Fruit fly (Drosophila melanogaster) whole organism, embryonic: Measurements from ENCODE around the gene na.

ENCODE experiments used
- ATbp ChIP-seq: fragments of 200-800 bp; sonication (Bioruptor generic); optimal IDR thresholded peaks from 2 replicates; lab custom pipeline; 2017; ENCODE audit warnings: missing biosample characterization, mild to moderate bottlenecking, missing genetic modification characterization, missing genetic modification reagents
- Antp ChIP-seq: fragments of 200-800 bp; sonication (Bioruptor generic); optimal IDR thresholded peaks from 3 replicates; lab custom pipeline; 2016; ENCODE audit warnings: missing biosample characterization, missing genetic modification characterization
- Bteb2 ChIP-seq: fragments of 200-800 bp; sonication (Bioruptor generic); optimal IDR thresholded peaks from 2 replicates; lab custom pipeline; 2016; ENCODE audit warnings: missing biosample characterization, missing genetic modification characterization
- CG1024 ChIP-seq: fragments of 200-800 bp; sonication (Bioruptor generic); IDR thresholded peaks from 2 replicates; pipeline ENCODE4 v1.3.6; 2022; ENCODE audit warnings: missing biosample characterization, missing genetic modification characterization
- CG11504 ChIP-seq: fragments of 200-800 bp; sonication (Bioruptor generic); optimal IDR thresholded peaks from 3 replicates; lab custom pipeline; 2019; ENCODE audit warnings: missing biosample characterization, mild to moderate bottlenecking, missing genetic modification characterization, moderate library complexity
- CG12236 ChIP-seq: fragments of 200-800 bp; sonication (Bioruptor generic); optimal IDR thresholded peaks from 2 replicates; lab custom pipeline; 2016; ENCODE audit warnings: missing biosample characterization, missing genetic modification characterization
- CG17359 ChIP-seq: fragments of 200-800 bp; sonication (Bioruptor generic); optimal IDR thresholded peaks from 3 replicates; lab custom pipeline; 2018; ENCODE audit warnings: missing biosample characterization, mild to moderate bottlenecking, missing genetic modification characterization, moderate library complexity
- CG17612 ChIP-seq: fragments of 200-800 bp; sonication (Bioruptor generic); IDR thresholded peaks from 2 replicates; pipeline ENCODE4 v1.3.6; 2022; ENCODE audit warnings: missing biosample characterization, missing genetic modification characterization
- CG18262 ChIP-seq: fragments of 200-800 bp; optimal IDR thresholded peaks from 3 replicates; lab custom pipeline; 2019; ENCODE audit warnings: missing biosample characterization, mild to moderate bottlenecking, missing genetic modification characterization, moderate library complexity
- CG18619 ChIP-seq: fragments of 200-800 bp; sonication (Bioruptor generic); optimal IDR thresholded peaks from 3 replicates; lab custom pipeline; 2017; ENCODE audit warnings: missing biosample characterization, mild to moderate bottlenecking, missing genetic modification characterization
- CG18764 ChIP-seq: fragments of 200-800 bp; sonication (Bioruptor generic); optimal IDR thresholded peaks from 3 replicates; lab custom pipeline; 2016; ENCODE audit warnings: missing biosample characterization, missing genetic modification characterization
- CG4617 ChIP-seq: fragments of 200-800 bp; sonication (Bioruptor generic); optimal IDR thresholded peaks from 3 replicates; lab custom pipeline; 2016; ENCODE audit warnings: missing biosample characterization, missing genetic modification characterization, borderline replicate concordance
- CG4854 ChIP-seq: fragments of 200-800 bp; sonication (Bioruptor generic); optimal IDR thresholded peaks from 2 replicates; lab custom pipeline; 2016; ENCODE audit warnings: missing biosample characterization, missing genetic modification characterization, inconsistent platforms
- CG5180 ChIP-seq: fragments of 200-800 bp; sonication (Bioruptor generic); optimal IDR thresholded peaks from 3 replicates; lab custom pipeline; 2017; ENCODE audit warnings: missing biosample characterization, missing genetic modification characterization, mild to moderate bottlenecking, moderate library complexity, missing genetic modification reagents
- CG6683 ChIP-seq: fragments of 200-800 bp; sonication (Bioruptor generic); optimal IDR thresholded peaks from 2 replicates; lab custom pipeline; 2017; ENCODE audit warnings: missing biosample characterization, mild to moderate bottlenecking, missing genetic modification characterization, missing genetic modification reagents
- CG6791 ChIP-seq: fragments of 200-800 bp; sonication (Bioruptor generic); IDR thresholded peaks from 3 replicates; pipeline ENCODE4 v1.3.6; 2022; ENCODE audit warnings: missing biosample characterization, missing genetic modification characterization; ENCODE audit not compliant: partially characterized antibody
- CG7786 ChIP-seq: fragments of 200-800 bp; sonication (Bioruptor generic); optimal IDR thresholded peaks from 2 replicates; lab custom pipeline; 2016; ENCODE audit warnings: missing biosample characterization, missing genetic modification characterization
- CG8765 ChIP-seq: fragments of 200-800 bp; sonication (Bioruptor generic); IDR thresholded peaks from 2 replicates; pipeline ENCODE4 v1.3.6; 2022; ENCODE audit warnings: missing biosample characterization, missing genetic modification characterization
- CG9797 ChIP-seq: fragments of 200-800 bp; sonication (Bioruptor generic); optimal IDR thresholded peaks from 3 replicates; lab custom pipeline; 2018; ENCODE audit warnings: missing biosample characterization, mild to moderate bottlenecking, missing genetic modification characterization
- Camta ChIP-seq: fragments of 200-800 bp; sonication (Bioruptor generic); optimal IDR thresholded peaks from 2 replicates; lab custom pipeline; 2016; ENCODE audit warnings: missing biosample characterization, missing genetic modification characterization
- Chrac-16 ChIP-seq: fragments of 200-800 bp; sonication (Bioruptor generic); optimal IDR thresholded peaks from 3 replicates; lab custom pipeline; 2016; ENCODE audit warnings: missing biosample characterization, missing genetic modification characterization
- HmgZ ChIP-seq: fragments of 200-800 bp; sonication (Bioruptor generic); optimal IDR thresholded peaks from 2 replicates; lab custom pipeline; 2018; ENCODE audit warnings: missing biosample characterization, mild to moderate bottlenecking, missing genetic modification characterization
- Hr51 ChIP-seq, 2 experiments: fragments of 200-800 bp; sonication (Bioruptor generic); optimal IDR thresholded peaks; 2 replicates in 1 of 2; 3 replicates in 1 of 2; lab custom pipeline; 2016 to 2018; ENCODE audit warnings: missing biosample characterization in 2 of 2, missing genetic modification characterization in 2 of 2, mild to moderate bottlenecking in 1 of 2, moderate library complexity in 1 of 2
- MBD-R2 ChIP-seq: fragments of 200-800 bp; sonication (Bioruptor generic); IDR thresholded peaks from 2 replicates; pipeline ENCODE4 v1.3.6; 2022; ENCODE audit warnings: missing biosample characterization, missing genetic modification characterization
- Max ChIP-seq: fragments of 200-800 bp; sonication (Bioruptor generic); optimal IDR thresholded peaks from 2 replicates; lab custom pipeline; 2016; ENCODE audit warnings: missing biosample characterization, mild to moderate bottlenecking, missing genetic modification characterization
- Pdp1 ChIP-seq, 2 experiments: fragments of 200-800 bp; sonication (Bioruptor generic); optimal IDR thresholded peaks; 3 replicates each; lab custom pipeline; 2016; ENCODE audit warnings: missing biosample characterization in 2 of 2, missing genetic modification characterization in 2 of 2, mild to moderate bottlenecking in 1 of 2, moderate library complexity in 1 of 2
- Poxn ChIP-seq: fragments of 200-800 bp; sonication (Bioruptor generic); IDR thresholded peaks from 2 replicates; pipeline ENCODE4 v1.3.6; 2022; ENCODE audit warnings: missing biosample characterization, missing genetic modification characterization
- Ptx1 ChIP-seq: fragments of 200-800 bp; sonication (Bioruptor generic); IDR thresholded peaks from 2 replicates; pipeline ENCODE4 v1.3.6; 2022; ENCODE audit warnings: missing biosample characterization, missing genetic modification characterization
- Scr ChIP-seq: fragments of 200-800 bp; sonication (Bioruptor generic); IDR thresholded peaks from 2 replicates; pipeline ENCODE4 v1.3.6; 2022; ENCODE audit warnings: missing biosample characterization, missing genetic modification characterization; ENCODE audit not compliant: partially characterized antibody
- Side ChIP-seq: fragments of 200-800 bp; sonication (Bioruptor generic); optimal IDR thresholded peaks from 2 replicates; lab custom pipeline; 2016; ENCODE audit warnings: missing biosample characterization, missing genetic modification characterization
- Spps ChIP-seq: fragments of 200-800 bp; sonication (Bioruptor generic); optimal IDR thresholded peaks from 2 replicates; lab custom pipeline; 2018; ENCODE audit warnings: missing biosample characterization, mild to moderate bottlenecking, missing genetic modification characterization
- Usf ChIP-seq: fragments of 200-800 bp; sonication (Bioruptor generic); optimal IDR thresholded peaks from 2 replicates; lab custom pipeline; 2017; ENCODE audit warnings: missing genotype, missing biosample characterization, missing genetic modification characterization
- ara ChIP-seq: fragments of 200-800 bp; sonication (Bioruptor generic); IDR thresholded peaks from 2 replicates; pipeline ENCODE4 v1.3.6; 2022; ENCODE audit warnings: missing biosample characterization, missing genetic modification characterization
- bigmax ChIP-seq: fragments of 200-800 bp; sonication (Bioruptor generic); optimal IDR thresholded peaks from 2 replicates; lab custom pipeline; 2018; ENCODE audit warnings: missing biosample characterization, mild to moderate bottlenecking, missing genetic modification characterization
- chm ChIP-seq: fragments of 200-800 bp; sonication (Bioruptor generic); IDR thresholded peaks from 2 replicates; pipeline ENCODE4 v1.3.6; 2022; ENCODE audit warnings: missing biosample characterization, missing genetic modification characterization
- dm ChIP-seq: fragments of 200-800 bp; sonication (Bioruptor generic); optimal IDR thresholded peaks from 3 replicates; lab custom pipeline; 2016; ENCODE audit warnings: missing biosample characterization, missing genetic modification characterization
- dmrt99B ChIP-seq: fragments of 200-800 bp; sonication (Bioruptor generic); optimal IDR thresholded peaks from 2 replicates; lab custom pipeline; 2018; ENCODE audit warnings: missing biosample characterization, mild to moderate bottlenecking, missing genetic modification characterization, moderate library complexity
- exex ChIP-seq: fragments of 200-800 bp; sonication (Bioruptor generic); optimal IDR thresholded peaks from 4 replicates; lab custom pipeline; 2018; ENCODE audit warnings: missing biosample characterization, mild to moderate bottlenecking, missing genetic modification characterization, moderate library complexity
- gem ChIP-seq: fragments of 200-800 bp; sonication (Bioruptor generic); optimal IDR thresholded peaks from 2 replicates; lab custom pipeline; 2019; ENCODE audit warnings: missing biosample characterization, mild to moderate bottlenecking, missing genetic modification characterization, moderate library complexity
- grau ChIP-seq: fragments of 200-800 bp; optimal IDR thresholded peaks from 3 replicates; lab custom pipeline; 2019; ENCODE audit warnings: missing biosample characterization, mild to moderate bottlenecking, missing genetic modification characterization, moderate library complexity
- ind ChIP-seq: fragments of 200-800 bp; sonication (Bioruptor generic); optimal IDR thresholded peaks from 3 replicates; lab custom pipeline; 2016; ENCODE audit warnings: missing biosample characterization, missing genetic modification characterization
- mld ChIP-seq: fragments of 200-800 bp; sonication (Bioruptor generic); IDR thresholded peaks from 3 replicates; pipeline ENCODE4 v1.3.6; 2022; ENCODE audit warnings: missing biosample characterization, missing genetic modification characterization; ENCODE audit not compliant: partially characterized antibody
- peb ChIP-seq: fragments of 200-800 bp; sonication (Bioruptor generic); IDR thresholded peaks from 2 replicates; pipeline ENCODE4 v1.3.6; 2022; ENCODE audit warnings: missing biosample characterization, missing genetic modification characterization
- rib ChIP-seq: fragments of 200-800 bp; sonication (Bioruptor generic); IDR thresholded peaks from 2 replicates; pipeline ENCODE4 v1.3.6; 2022; ENCODE audit warnings: missing biosample characterization, missing genetic modification characterization
- schlank ChIP-seq: fragments of 200-800 bp; sonication (Bioruptor generic); optimal IDR thresholded peaks from 2 replicates; lab custom pipeline; 2018; ENCODE audit warnings: missing biosample characterization, mild to moderate bottlenecking, missing genetic modification characterization
- sens ChIP-seq: fragments of 200-800 bp; sonication (Bioruptor generic); peaks from one replicate; lab custom pipeline; 2016; ENCODE audit warnings: missing biosample characterization, missing genetic modification characterization
- tll ChIP-seq, 2 experiments: fragments of 200-800 bp in 1 of 2; fragments of >200 bp in 1 of 2; sonication (Bioruptor generic) in 1 of 2; optimal IDR thresholded peaks; 2 replicates each; lab custom pipeline; 2017 to 2019; ENCODE audit warnings: missing biosample characterization in 2 of 2, missing genetic modification characterization in 2 of 2, mild to moderate bottlenecking in 1 of 2, moderate library complexity in 1 of 2
- wek ChIP-seq: fragments of 200-800 bp; sonication (Bioruptor generic); optimal IDR thresholded peaks from 3 replicates; lab custom pipeline; 2018; ENCODE audit warnings: missing biosample characterization, mild to moderate bottlenecking, missing genetic modification characterization, moderate library complexity
- zen ChIP-seq: fragments of 200-800 bp; sonication (Bioruptor generic); optimal IDR thresholded peaks from 3 replicates; lab custom pipeline; 2018; ENCODE audit warnings: missing biosample characterization, mild to moderate bottlenecking, missing genetic modification characterization, moderate library complexity

The na gene

dm6 chrX:14247035-14247786, 19.0 kb upstream of the na start, which contains the start of gene mud (continued):
- TF ChIP-seq Hr51 (GFP tag; optimal IDR thresholded peaks at IDR 0.05; lab: Kevin White, UChicago) (peak in 1 of 2 experiments; percentile 6), Side (no peak), Camta (GFP tag; lab: Kevin White, UChicago) (no peak), CG12236 (GFP tag; lab: Kevin White, UChicago) (no peak), CG7786 (no peak), dm (GFP tag; lab: Kevin White, UChicago) (no peak), ara (GFP tag; lab: Robert Waterston, UW) (no peak), Pdp1 (GFP tag; optimal IDR thresholded peaks at IDR 0.05; lab: Kevin White, UChicago) (peak in 1 of 2 experiments; percentile 98), Poxn (no peak), CG4617 (GFP tag; lab: Kevin White, UChicago) (no peak), bigmax (GFP tag; lab: Kevin White, UChicago) (no peak), mld (GFP tag; lab: Robert Waterston, UW) (peak; percentile 38; the same call in 1 of the 3 replicates), Bteb2 (GFP tag; lab: Kevin White, UChicago) (no peak), CG17359 (tag; lab: Kevin White, UChicago) (no peak), CG9797 (peak; percentile 30), wek (GFP tag; lab: Kevin White, UChicago) (peak; percentile 54), sens (GFP tag; lab: Kevin White, UChicago) (peak; percentile 57), rib (GFP tag; lab: Robert Waterston, UW) (no peak), ATbp (peak; percentile 4), gem (tag; lab: Kevin White, UChicago) (no peak), CG4854 (GFP tag; lab: Kevin White, UChicago) (no peak), MBD-R2 (GFP tag; lab: Robert Waterston, UW) (peak; percentile 26), Antp (GFP tag; lab: Kevin White, UChicago) (no peak), Ptx1 (GFP tag; lab: Robert Waterston, UW) (peak; percentile 36; the same call in 1 of the 2 replicates), Scr (GFP tag; lab: Robert Waterston, UW) (peak; percentile 71), CG17612 (GFP tag; lab: Robert Waterston, UW) (no peak), CG18619 (GFP tag; lab: Kevin White, UChicago) (peak; percentile 12), CG6791 (peak; percentile 78), Max (no peak), HmgZ (tag; lab: Kevin White, UChicago) (peak; percentile 10), tll (GFP tag; optimal IDR thresholded peaks at IDR 0.05; lab: Kevin White, UChicago) (no peak), CG8765 (GFP tag; lab: Robert Waterston, UW) (no peak), Usf (GFP tag; lab: Kevin White, UChicago) (no peak), chm (no peak), zen (tag; lab: Kevin White, UChicago) (peak; percentile 19), ind (GFP tag; lab: Kevin White, UChicago) (peak; percentile 20), CG18262 (tag; lab: Kevin White, UChicago) (peak; percentile 60), dmrt99B (tag; lab: Kevin White, UChicago) (no peak), Spps (tag; lab: Kevin White, UChicago) (no peak), CG1024 (GFP tag; lab: Robert Waterston, UW) (peak; percentile 46; the same call in 1 of the 2 replicates), schlank (no peak), grau (tag; lab: Kevin White, UChicago) (peak; percentile 43), Chrac-16 (no peak), CG11504 (no peak), peb (0 out of 2 replicates have a peak, but pooled peaks have one; percentile 21), exex (tag; lab: Kevin White, UChicago) (no peak), CG5180 (no peak), CG18764 (GFP tag; lab: Kevin White, UChicago) (no peak), CG6683 (GFP tag; lab: Kevin White, UChicago) (no peak)
